Worm (Caenorhabditis elegans): Measurements from ENCODE around the gene F52H2.1.

DNA sequence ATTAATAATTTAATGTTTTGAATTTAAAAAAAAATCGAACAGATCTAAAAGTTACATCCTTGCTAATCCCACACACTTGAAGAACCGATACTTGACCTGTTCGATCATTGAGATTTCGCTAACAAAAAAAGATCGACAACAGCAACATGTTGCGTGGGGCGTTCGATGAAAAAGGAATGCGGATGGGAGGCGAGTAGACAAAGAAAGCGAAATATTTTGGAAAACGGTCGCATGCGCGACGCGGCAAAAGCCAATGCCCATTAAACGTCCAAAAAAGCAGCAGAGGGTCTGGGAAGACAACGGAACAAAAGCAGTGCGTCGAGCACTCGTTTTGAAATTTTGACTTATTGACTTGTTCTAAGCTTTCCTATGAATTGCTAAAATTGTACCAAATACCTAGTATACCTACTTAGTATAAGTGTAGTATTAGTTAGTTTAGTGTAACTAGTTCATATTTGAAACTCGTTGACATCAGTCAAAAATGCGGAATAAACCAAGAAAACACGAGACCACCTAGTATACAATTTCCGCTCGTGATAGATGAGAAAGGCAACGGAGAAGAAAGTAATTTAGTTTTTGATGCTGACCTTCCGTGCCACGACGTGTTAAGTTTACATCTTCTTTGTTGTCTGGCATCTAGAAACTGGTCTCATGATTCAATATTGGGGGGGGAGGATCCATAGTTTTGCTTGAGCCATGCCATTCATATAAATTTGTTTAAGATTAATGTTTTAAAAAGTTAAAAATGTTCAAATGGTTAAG is 9.1 kb downstream of the F52H2.1 start:
- TF ChIP-seq ama-1 (optimal IDR thresholded peaks at IDR 0.05) (no peak), pqm-1 (tag; optimal IDR thresholded peaks at IDR 0.05) (no peak), fkh-10 (GFP tag; optimal IDR thresholded peaks at IDR 0.05) (no peak), ceh-6 (GFP tag; optimal IDR thresholded peaks at IDR 0.05) (no peak), nhr-11 (tag; optimal IDR thresholded peaks at IDR 0.05) (no peak), syd-9 (tag; optimal IDR thresholded peaks at IDR 0.05) (no peak), pag-3 (tag; optimal IDR thresholded peaks at IDR 0.05; ENCODE audit: borderline replicate concordance) (no peak), elt-2 (tag; optimal IDR thresholded peaks at IDR 0.05) (no peak), npax-4 (tag; optimal IDR thresholded peaks at IDR 0.05) (no peak), hlh-30 (tag; optimal IDR thresholded peaks at IDR 0.05; ENCODE audit: insufficient read depth) (no peak), dve-1 (tag; optimal IDR thresholded peaks at IDR 0.05) (no peak), pha-4 (tag; optimal IDR thresholded peaks at IDR 0.05) (no peak)
